Worm (Caenorhabditis elegans): Measurements from ENCODE around the gene srw-120.

DNA sequence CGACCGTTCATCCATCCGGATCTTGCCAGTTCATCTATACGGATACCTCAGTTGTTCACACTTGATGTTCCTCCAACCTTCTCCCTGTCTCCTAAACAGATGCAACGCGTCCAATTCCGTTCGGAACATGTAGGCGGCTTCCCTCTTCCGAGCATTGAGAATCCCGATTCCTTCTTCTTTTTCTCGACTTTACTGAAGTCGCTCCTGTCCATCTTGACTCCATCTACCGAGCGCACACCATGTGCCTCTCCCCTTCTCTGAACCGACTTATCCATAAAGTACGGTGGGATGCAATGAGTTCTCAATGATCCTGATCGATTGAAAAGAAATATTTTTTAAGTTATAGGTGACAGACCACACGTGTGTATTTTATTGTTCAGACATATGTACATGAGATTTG, 3.9 kb downstream of the srw-120 start:
- TF ChIP-seq C17E4.6 (GFP tag; IDR thresholded peaks at IDR 0.05) (no peak), cebp-2 (GFP tag; IDR thresholded peaks at IDR 0.05) (no peak), lin-26 (GFP tag; IDR thresholded peaks at IDR 0.05) (no peak), nhr-80 (tag; optimal IDR thresholded peaks at IDR 0.05) (no peak), pha-4 (tag; optimal IDR thresholded peaks at IDR 0.05) (no peak), egrh-3 (GFP tag; IDR thresholded peaks at IDR 0.05) (no peak), zfh-2 (GFP tag; conservative IDR thresholded peaks at IDR 0.05) (no peak), ZK185.1 (tag; optimal IDR thresholded peaks at IDR 0.05; ENCODE audit: poor library complexity, severe bottlenecking) (no peak), hrde-1 (tag; optimal IDR thresholded peaks at IDR 0.05; ENCODE audit: borderline replicate concordance) (no peak), fkh-3 (tag; optimal IDR thresholded peaks at IDR 0.05) (no peak), attf-5 (GFP tag; optimal IDR thresholded peaks at IDR 0.05) (no peak), lin-35 (GFP tag; optimal IDR thresholded peaks at IDR 0.05) (no peak), him-1 (tag; optimal IDR thresholded peaks at IDR 0.05) (no peak)
